Worm (Caenorhabditis elegans): ENCODE measurements around the gene C01G10.10.

ce11 chrV:15067165-15067564, 15.1 kb downstream of the C01G10.10 start, which contains the start of gene C25D7.10:
- TF ChIP-seq sea-2 (GFP tag; optimal IDR thresholded peaks at IDR 0.05) (no peak), unc-39 (tag; optimal IDR thresholded peaks at IDR 0.05) (no peak)
